Fruit fly (Drosophila melanogaster): ENCODE results near the gene nau.

nau gene

dm6 chr3R:23721525-23721924 lies 3.4 kb upstream of the nau start, which contains the start of gene CG10232:
Gene CG10232, minus strand, starts transcription at chr3R:23721625.
- no peak for TF ChIP-seq CG7101 (tag; optimal IDR thresholded peaks at IDR 0.05)
- no peak for TF ChIP-seq CG1620 (GFP tag; optimal IDR thresholded peaks at IDR 0.05)
- no peak for TF ChIP-seq CG7045 (GFP tag; optimal IDR thresholded peaks at IDR 0.05)
- TF ChIP-seq cnc (optimal IDR thresholded peaks at IDR 0.05) = no peak
- TF ChIP-seq CG12768 (GFP tag; optimal IDR thresholded peaks at IDR 0.05) = no peak
- TF ChIP-seq CG11617 (GFP tag; optimal IDR thresholded peaks at IDR 0.05) = no peak
- no peak for TF ChIP-seq kay (GFP tag; ENCODE audit: borderline replicate concordance)
- no peak for TF ChIP-seq tj (GFP tag; optimal IDR thresholded peaks at IDR 0.05)
- no peak for TF ChIP-seq CG14711 (tag; optimal IDR thresholded peaks at IDR 0.05)

dm6 chr3R:23714852-23715251 lies 3.3 kb downstream of the nau start:
- TF ChIP-seq Crg-1 (GFP tag; optimal IDR thresholded peaks at IDR 0.05) = no peak
- peak; percentile 47 for TF ChIP-seq kay (GFP tag; ENCODE audit: borderline replicate concordance)

- TF ChIP-seq bab1 (GFP tag; optimal IDR thresholded peaks at IDR 0.05) (peak; percentile 4), CG14711 (tag; optimal IDR thresholded peaks at IDR 0.05) (peak; percentile 22), tj (GFP tag; optimal IDR thresholded peaks at IDR 0.05) (peak; percentile 11), pad (GFP tag; optimal IDR thresholded peaks at IDR 0.05) (no peak), CG33017 (tag; optimal IDR thresholded peaks at IDR 0.05) (no peak)
These were observed 4.3 kb downstream of the nau start for dm6 chr3R:23713901-23714300.

- TF ChIP-seq Mnt (GFP tag; optimal IDR thresholded peaks at IDR 0.05) (no peak), tj (GFP tag; optimal IDR thresholded peaks at IDR 0.05) (no peak), cic (GFP tag; optimal IDR thresholded peaks at IDR 0.05) (peak; percentile 53), cnc (optimal IDR thresholded peaks at IDR 0.05) (no peak), CG7045 (GFP tag; optimal IDR thresholded peaks at IDR 0.05) (no peak), CG12768 (GFP tag; optimal IDR thresholded peaks at IDR 0.05) (peak; percentile 7), CG1620 (GFP tag; optimal IDR thresholded peaks at IDR 0.05) (no peak)
These were observed 7.0 kb downstream of the nau start, which contains the start of gene CG10300 for dm6 chr3R:23711195-23711594. Gene CG10300, plus strand, starts transcription at chr3R:23711527.

- no peak for TF ChIP-seq pad (GFP tag; optimal IDR thresholded peaks at IDR 0.05)
- no peak for TF ChIP-seq CG14711 (tag; optimal IDR thresholded peaks at IDR 0.05)
- TF ChIP-seq cnc (optimal IDR thresholded peaks at IDR 0.05) = no peak
- no peak for TF ChIP-seq Mnt (GFP tag; optimal IDR thresholded peaks at IDR 0.05)
- no peak for TF ChIP-seq CG5204 (GFP tag; optimal IDR thresholded peaks at IDR 0.05)
- TF ChIP-seq Crg-1 (GFP tag; optimal IDR thresholded peaks at IDR 0.05) = no peak
- no peak for TF ChIP-seq CG7045 (GFP tag; optimal IDR thresholded peaks at IDR 0.05)
- TF ChIP-seq CG12768 (GFP tag; optimal IDR thresholded peaks at IDR 0.05) = no peak
- no peak for TF ChIP-seq CG33017 (tag; optimal IDR thresholded peaks at IDR 0.05)
- no peak for TF ChIP-seq toe (GFP tag; optimal IDR thresholded peaks at IDR 0.05)
- no peak for TF ChIP-seq CG11617 (GFP tag; optimal IDR thresholded peaks at IDR 0.05)
- TF ChIP-seq CG1620 (GFP tag; optimal IDR thresholded peaks at IDR 0.05) = no peak
- no peak for TF ChIP-seq bab1 (GFP tag; optimal IDR thresholded peaks at IDR 0.05)
- no peak for TF ChIP-seq ovo (GFP tag; optimal IDR thresholded peaks at IDR 0.05)
- TF ChIP-seq Clk (GFP tag; optimal IDR thresholded peaks at IDR 0.05) = no peak
- TF ChIP-seq Hr96 (GFP tag; optimal IDR thresholded peaks at IDR 0.05) = no peak
- TF ChIP-seq kay (GFP tag; ENCODE audit: borderline replicate concordance) = no peak
- no peak for TF ChIP-seq tj (GFP tag; optimal IDR thresholded peaks at IDR 0.05)
- no peak for TF ChIP-seq cic (GFP tag; optimal IDR thresholded peaks at IDR 0.05)
- TF ChIP-seq CG7101 (tag; optimal IDR thresholded peaks at IDR 0.05) = no peak
These were observed 8.5 kb downstream of the nau start, which contains the start of gene CG10301 for dm6 chr3R:23709508-23710208. Gene CG10301, plus strand, starts transcription at chr3R:23710158.

dm6 chr3R:23704383-23705033 lies 13.6 kb downstream of the nau start, which contains the start of gene Gba1b:
Gene Gba1b, plus strand, starts transcription at chr3R:23704804.
- TF ChIP-seq toe (GFP tag; optimal IDR thresholded peaks at IDR 0.05) = no peak
- no peak for TF ChIP-seq bab1 (GFP tag; optimal IDR thresholded peaks at IDR 0.05)
- TF ChIP-seq Clk (GFP tag; optimal IDR thresholded peaks at IDR 0.05) = no peak
- no peak for TF ChIP-seq CG1620 (GFP tag; optimal IDR thresholded peaks at IDR 0.05)
- TF ChIP-seq CG12768 (GFP tag; optimal IDR thresholded peaks at IDR 0.05) = no peak
- no peak for TF ChIP-seq CG11617 (GFP tag; optimal IDR thresholded peaks at IDR 0.05)
- no peak for TF ChIP-seq ovo (GFP tag; optimal IDR thresholded peaks at IDR 0.05)
- TF ChIP-seq tj (GFP tag; optimal IDR thresholded peaks at IDR 0.05) = no peak
- TF ChIP-seq CG5204 (GFP tag; optimal IDR thresholded peaks at IDR 0.05) = no peak
- no peak for TF ChIP-seq CG33017 (tag; optimal IDR thresholded peaks at IDR 0.05)
- no peak for TF ChIP-seq CG14711 (tag; optimal IDR thresholded peaks at IDR 0.05)
- TF ChIP-seq CG7045 (GFP tag; optimal IDR thresholded peaks at IDR 0.05) = no peak
- no peak for TF ChIP-seq Crg-1 (GFP tag; optimal IDR thresholded peaks at IDR 0.05)
- no peak for TF ChIP-seq cnc (optimal IDR thresholded peaks at IDR 0.05)
- no peak for TF ChIP-seq CG7101 (tag; optimal IDR thresholded peaks at IDR 0.05)
- TF ChIP-seq cic (GFP tag; optimal IDR thresholded peaks at IDR 0.05) = no peak

- TF ChIP-seq kay (GFP tag; ENCODE audit: borderline replicate concordance) = no peak
- no peak for TF ChIP-seq CG7101 (tag; optimal IDR thresholded peaks at IDR 0.05)
- TF ChIP-seq cnc (optimal IDR thresholded peaks at IDR 0.05) = no peak
- TF ChIP-seq tj (GFP tag; optimal IDR thresholded peaks at IDR 0.05) = no peak
- no peak for TF ChIP-seq cic (GFP tag; optimal IDR thresholded peaks at IDR 0.05)
- no peak for TF ChIP-seq pad (GFP tag; optimal IDR thresholded peaks at IDR 0.05)
- no peak for TF ChIP-seq bab1 (GFP tag; optimal IDR thresholded peaks at IDR 0.05)
- TF ChIP-seq toe (GFP tag; optimal IDR thresholded peaks at IDR 0.05) = no peak
- TF ChIP-seq Mnt (GFP tag; optimal IDR thresholded peaks at IDR 0.05) = no peak
These were observed 15.7 kb downstream of the nau start, which contains the start of gene Qsox4 for dm6 chr3R:23702461-23702860. Gene Qsox4, plus strand, starts transcription at chr3R:23702761.

All from whole organism, adult.